Worm (Caenorhabditis elegans): ENCODE measurements around the gene ttr-31.

ce11 chrX:10999176-10999575, 9.7 kb downstream of the ttr-31 start, which contains the start of gene F59F3.6:
- TF ChIP-seq him-1 (tag; optimal IDR thresholded peaks at IDR 0.05) (no peak), W03F9.2 (tag; optimal IDR thresholded peaks at IDR 0.05) (no peak), dao-5 (tag; optimal IDR thresholded peaks at IDR 0.05) (no peak)

All from whole organism, L4/young adult.